Worm (Caenorhabditis elegans): ENCODE results near the gene srh-127.

Gene srh-127

DNA sequence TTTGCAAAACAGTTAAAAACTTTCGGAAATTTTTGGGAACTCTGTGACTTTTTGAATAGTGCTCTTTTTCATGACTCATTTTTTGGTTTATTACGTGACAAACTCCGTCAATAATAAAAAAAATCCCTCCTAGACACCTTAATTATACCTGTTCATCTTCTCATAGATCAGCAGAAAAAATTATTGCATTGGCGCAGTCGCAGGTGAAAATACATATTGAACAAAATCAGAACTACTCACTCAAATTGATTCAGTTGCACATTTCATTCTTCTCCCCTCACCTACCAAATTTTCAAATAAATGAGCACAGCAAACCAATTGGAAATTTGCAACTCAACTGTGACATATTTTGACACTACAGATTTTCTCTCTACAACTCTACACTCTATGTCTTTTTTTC, at the start of gene srh-127:
Gene srh-127 (plus strand): TSS at position 301 of the 400 bp plus-strand sequence.
- no peak for TF ChIP-seq W03F9.2 (tag; optimal IDR thresholded peaks at IDR 0.05)
- no peak for TF ChIP-seq him-1 (tag; optimal IDR thresholded peaks at IDR 0.05)
- TF ChIP-seq dao-5 (tag; optimal IDR thresholded peaks at IDR 0.05) = no peak

- no peak for TF ChIP-seq W03F9.2 (tag; optimal IDR thresholded peaks at IDR 0.05)
- no peak for TF ChIP-seq him-1 (tag; optimal IDR thresholded peaks at IDR 0.05)
- TF ChIP-seq dao-5 (tag; optimal IDR thresholded peaks at IDR 0.05) = no peak
These were observed 47.3 kb upstream of the srh-127 start, which contains the start of gene srj-44 for ce11 chrV:2845771-2846170. TSS of gene srj-44 (minus strand) at chrV:2845871.

ce11 chrV:2848290-2848937, 44.7 kb upstream of the srh-127 start, which contains the start of gene srj-49:
TSS of gene srj-49 (minus strand) at chrV:2848340.
- TF ChIP-seq dao-5 (tag; optimal IDR thresholded peaks at IDR 0.05) (no peak), W03F9.2 (tag; optimal IDR thresholded peaks at IDR 0.05) (no peak), him-1 (tag; optimal IDR thresholded peaks at IDR 0.05) (no peak)

ce11 chrV:2849071-2849470, 44.0 kb upstream of the srh-127 start, which contains the start of gene ugt-53:
TSS of gene ugt-53 (plus strand) at chrV:2849343.
- no peak for TF ChIP-seq dao-5 (tag; optimal IDR thresholded peaks at IDR 0.05)
- no peak for TF ChIP-seq W03F9.2 (tag; optimal IDR thresholded peaks at IDR 0.05)
- no peak for TF ChIP-seq him-1 (tag; optimal IDR thresholded peaks at IDR 0.05)

ce11 chrV:2855473-2855872, 37.6 kb upstream of the srh-127 start, which contains the start of gene srj-57:
TSS of gene srj-57 (minus strand) at chrV:2855573.
- no peak for TF ChIP-seq dao-5 (tag; optimal IDR thresholded peaks at IDR 0.05)
- no peak for TF ChIP-seq him-1 (tag; optimal IDR thresholded peaks at IDR 0.05)
- no peak for TF ChIP-seq W03F9.2 (tag; optimal IDR thresholded peaks at IDR 0.05)

- no peak for TF ChIP-seq him-1 (tag; optimal IDR thresholded peaks at IDR 0.05)
- TF ChIP-seq W03F9.2 (tag; optimal IDR thresholded peaks at IDR 0.05) = no peak
- no peak for TF ChIP-seq dao-5 (tag; optimal IDR thresholded peaks at IDR 0.05)
These were observed 35.2 kb upstream of the srh-127 start, which contains the start of gene srj-55 for ce11 chrV:2857842-2858241. TSS of gene srj-55 (minus strand) at chrV:2857942.

DNA sequence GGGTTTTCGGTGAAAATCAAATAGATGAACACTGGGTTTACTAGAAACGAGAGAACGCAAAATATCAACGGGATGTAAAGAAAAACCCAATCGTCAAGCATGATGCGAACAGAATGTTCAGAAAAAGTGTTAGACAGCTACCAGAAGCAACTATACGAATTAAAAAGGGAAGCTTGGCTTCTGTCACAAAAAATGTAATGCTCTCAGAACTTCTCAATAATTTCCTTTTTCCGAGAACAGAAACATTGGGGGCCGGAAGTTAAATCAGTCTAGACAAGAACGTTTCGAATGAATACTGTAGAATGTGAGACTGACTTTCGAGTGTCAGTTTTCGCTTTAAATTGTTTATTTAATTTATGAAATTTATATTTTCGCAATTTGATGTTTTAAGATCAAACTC, 33.3 kb upstream of the srh-127 start, which contains the start of gene srj-54:
Gene srj-54 (minus strand): TSS at position 101 of the 400 bp plus-strand sequence.
- no peak for TF ChIP-seq dao-5 (tag; optimal IDR thresholded peaks at IDR 0.05)

- TF ChIP-seq him-1 (tag; optimal IDR thresholded peaks at IDR 0.05) (no peak), W03F9.2 (tag; optimal IDR thresholded peaks at IDR 0.05) (no peak), dao-5 (tag; optimal IDR thresholded peaks at IDR 0.05) (no peak)
These were observed 31.6 kb upstream of the srh-127 start, which contains the start of gene srh-270 for ce11 chrV:2861505-2861904. TSS of gene srh-270 (minus strand) at chrV:2861605.

DNA sequence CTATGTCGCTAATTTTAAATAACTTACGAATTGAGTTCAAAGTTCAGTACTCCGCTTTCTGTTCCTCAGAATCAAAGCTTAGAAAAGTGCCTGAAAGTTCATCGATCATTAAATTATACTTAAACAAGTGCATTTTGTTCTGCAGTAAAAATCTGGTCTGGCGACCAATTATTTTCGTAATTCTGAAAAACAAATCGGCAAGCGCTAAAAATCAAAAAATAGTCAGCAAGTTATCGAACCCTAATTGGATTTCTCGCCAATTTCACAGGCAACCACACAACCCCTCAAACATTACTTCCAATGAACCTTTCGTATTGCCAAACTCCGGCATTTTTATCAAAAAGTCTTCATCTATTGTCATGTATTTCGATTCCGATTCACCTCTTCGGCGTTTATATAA, 30.0 kb upstream of the srh-127 start, which contains the start of gene srh-272:
Gene srh-272 (plus strand): TSS at position 301 of the 400 bp plus-strand sequence.
- no peak for TF ChIP-seq dao-5 (tag; optimal IDR thresholded peaks at IDR 0.05)
- TF ChIP-seq him-1 (tag; optimal IDR thresholded peaks at IDR 0.05) = no peak
- TF ChIP-seq W03F9.2 (tag; optimal IDR thresholded peaks at IDR 0.05) = no peak

- TF ChIP-seq dao-5 (tag; optimal IDR thresholded peaks at IDR 0.05) = no peak
- no peak for TF ChIP-seq him-1 (tag; optimal IDR thresholded peaks at IDR 0.05)
- no peak for TF ChIP-seq W03F9.2 (tag; optimal IDR thresholded peaks at IDR 0.05)
These were observed 28.2 kb upstream of the srh-127 start, which contains the start of gene srh-240 for ce11 chrV:2864899-2865298. TSS of gene srh-240 (plus strand) at chrV:2865199.

ce11 chrV:2869503-2869902, 23.6 kb upstream of the srh-127 start, which contains the start of gene srh-241:
TSS of gene srh-241 (minus strand) at chrV:2869603.
- TF ChIP-seq W03F9.2 (tag; optimal IDR thresholded peaks at IDR 0.05) (no peak), him-1 (tag; optimal IDR thresholded peaks at IDR 0.05) (no peak), dao-5 (tag; optimal IDR thresholded peaks at IDR 0.05) (no peak)

DNA sequence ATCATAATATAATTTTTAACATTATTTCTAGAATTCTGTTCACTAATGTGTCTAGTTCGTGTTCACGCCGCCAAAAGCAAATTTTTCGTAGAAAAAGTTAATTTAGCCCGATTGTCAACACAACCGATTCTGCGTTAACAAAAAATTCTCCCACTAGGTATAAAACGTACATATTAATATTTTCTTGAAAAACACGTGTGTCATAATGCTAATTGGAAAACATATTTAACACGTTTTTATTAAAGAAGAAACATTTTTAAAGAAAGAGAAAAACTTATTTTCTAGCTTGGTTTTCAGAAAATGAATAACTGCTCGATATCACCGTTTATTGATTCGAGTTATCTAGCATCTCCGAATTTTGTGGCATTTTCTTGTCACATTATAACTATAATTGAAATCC, 22.9 kb upstream of the srh-127 start, which contains the start of gene srh-243:
Gene srh-243 (plus strand): TSS at position 301 of the 400 bp plus-strand sequence.
- TF ChIP-seq W03F9.2 (tag; optimal IDR thresholded peaks at IDR 0.05) (no peak), him-1 (tag; optimal IDR thresholded peaks at IDR 0.05) (no peak), dao-5 (tag; optimal IDR thresholded peaks at IDR 0.05) (no peak)

DNA sequence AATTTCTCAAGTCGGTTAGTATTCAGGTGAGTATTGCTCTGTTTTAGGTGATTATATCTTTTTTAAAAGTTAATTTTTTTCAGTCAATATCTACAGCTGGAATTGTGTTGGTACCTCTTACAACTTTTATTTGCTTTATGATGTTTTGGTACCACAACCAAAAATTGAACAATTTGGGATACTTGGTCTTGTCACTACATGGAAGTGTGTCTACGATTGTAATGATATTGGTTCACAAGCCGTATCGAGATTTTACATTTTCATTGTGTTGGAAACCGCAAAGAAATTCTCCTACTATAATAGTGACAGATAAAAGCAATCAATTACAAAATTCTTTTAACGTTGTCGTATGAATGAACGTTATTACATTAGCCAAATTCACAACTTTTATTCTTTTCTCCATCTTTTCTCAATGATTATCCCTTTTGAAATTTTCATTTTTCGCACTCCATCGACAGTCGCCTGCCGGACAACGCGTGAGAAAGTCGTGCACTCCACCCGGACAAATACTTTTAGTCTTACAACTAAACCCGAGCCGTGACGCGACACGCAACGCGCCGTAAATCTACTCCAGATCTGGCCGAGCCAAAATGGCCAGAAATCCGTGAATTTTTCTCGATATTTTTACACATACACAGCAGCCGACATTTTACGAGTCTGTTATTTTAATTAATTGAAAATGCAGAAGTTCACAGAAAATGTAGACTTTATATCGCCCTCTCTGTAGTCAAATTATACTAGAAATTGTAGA, 21.1 kb upstream of the srh-127 start:
- no peak for TF ChIP-seq him-1 (tag; optimal IDR thresholded peaks at IDR 0.05)
- TF ChIP-seq dao-5 (tag; optimal IDR thresholded peaks at IDR 0.05) = no peak
- TF ChIP-seq W03F9.2 (tag; optimal IDR thresholded peaks at IDR 0.05) = no peak

- TF ChIP-seq him-1 (tag; optimal IDR thresholded peaks at IDR 0.05) (no peak), W03F9.2 (tag; optimal IDR thresholded peaks at IDR 0.05) (no peak), dao-5 (tag; optimal IDR thresholded peaks at IDR 0.05) (no peak)
These were observed 20.1 kb upstream of the srh-127 start for ce11 chrV:2872947-2873346.

All from whole organism, L4/young adult.